Fruit fly (Drosophila melanogaster): ENCODE results near the gene CG9674.

DNA sequence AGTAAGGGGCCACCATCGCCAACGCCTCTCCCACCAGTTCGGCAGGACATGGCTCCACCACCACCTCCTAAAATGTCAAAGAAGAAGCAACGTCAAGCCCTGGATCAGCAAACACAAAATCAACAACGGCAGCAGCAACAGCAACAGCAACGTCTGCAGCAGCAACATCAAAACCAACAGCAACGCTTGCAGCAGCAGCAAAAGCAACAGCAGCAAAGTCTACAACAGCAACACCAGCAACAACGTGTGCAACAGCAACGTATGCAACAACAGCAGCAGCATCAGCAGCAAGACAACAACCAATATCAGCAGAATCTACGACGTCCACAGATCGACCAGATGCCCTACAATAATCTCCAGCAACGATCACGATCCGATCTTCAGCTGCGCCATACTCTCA lies 44.0 kb upstream of the CG9674 start:
- TF ChIP-seq CG8478 (optimal IDR thresholded peaks at IDR 0.05) (no peak), CTCF (optimal IDR thresholded peaks at IDR 0.05) (no peak)
